Fruit fly (Drosophila melanogaster): ENCODE results near the gene CG44098.

Gene CG44098

dm6 chr3R:4809944-4810653, 37.1 kb upstream of the CG44098 start (continued):
- TF ChIP-seq jumu (GFP tag; optimal IDR thresholded peaks at IDR 0.05) (no peak), CrebB (tag; optimal IDR thresholded peaks at IDR 0.05) (peak; percentile 23), Usf (GFP tag; optimal IDR thresholded peaks at IDR 0.05) (no peak), CG6272 (GFP tag; IDR thresholded peaks at IDR 0.05) (no peak), z (GFP tag; IDR thresholded peaks at IDR 0.05) (peak; percentile 97), CG8924 (tag; optimal IDR thresholded peaks at IDR 0.05) (peak; percentile 56), D (optimal IDR thresholded peaks at IDR 0.05) (no peak), D (GFP tag; optimal IDR thresholded peaks at IDR 0.05) (no peak), sug (tag; optimal IDR thresholded peaks at IDR 0.05) (peak; percentile 63), gce (GFP tag; IDR thresholded peaks at IDR 0.05) (peak; percentile 14; the same call in 1 of the 3 replicates), Dll (GFP tag; IDR thresholded peaks at IDR 0.05; ENCODE audit: partially characterized antibody) (0 out of 4 replicates have a peak, but pooled peaks have one; percentile 18), Deaf1 (tag; optimal IDR thresholded peaks at IDR 0.05) (peak; percentile 87), CG2889 (GFP tag; IDR thresholded peaks at IDR 0.05) (no peak), CG12769 (tag; optimal IDR thresholded peaks at IDR 0.05) (peak; percentile 51), pan (optimal IDR thresholded peaks at IDR 0.05) (no peak), pan (GFP tag; optimal IDR thresholded peaks at IDR 0.05 in 1 of 2, IDR thresholded peaks at IDR 0.05 in 1 of 2) (peak in 1 of 2 experiments; percentile 10), CG13894 (tag; optimal IDR thresholded peaks at IDR 0.05) (peak; percentile 49), amos (GFP tag; IDR thresholded peaks at IDR 0.05; ENCODE audit: partially characterized antibody) (peak; percentile 30; the same call in 1 of the 2 replicates), crp (GFP tag; optimal IDR thresholded peaks at IDR 0.05) (peak in 1 of 2 experiments; percentile 20), lbe (GFP tag; optimal IDR thresholded peaks at IDR 0.05) (peak; percentile 75), CG3163 (GFP tag; optimal IDR thresholded peaks at IDR 0.05) (peak; percentile 29), CG10147 (GFP tag; optimal IDR thresholded peaks at IDR 0.05) (peak; percentile 6), slou (GFP tag; optimal IDR thresholded peaks at IDR 0.05) (no peak), CG9932 (GFP tag; IDR thresholded peaks at IDR 0.05) (no peak), zfh1 (GFP tag; IDR thresholded peaks at IDR 0.05) (no peak), CG9797 (GFP tag; optimal IDR thresholded peaks at IDR 0.05) (no peak), CG6854 (GFP tag; optimal IDR thresholded peaks at IDR 0.05) (peak; percentile 9), CG7987 (GFP tag; optimal IDR thresholded peaks at IDR 0.05) (peak; percentile 31), CG13296 (GFP tag; optimal IDR thresholded peaks at IDR 0.05) (peak; percentile 3), CG12155 (GFP tag; optimal IDR thresholded peaks at IDR 0.05) (peak; percentile 57), sr (GFP tag; IDR thresholded peaks at IDR 0.05) (no peak), Trl (optimal IDR thresholded peaks at IDR 0.05) (peak; percentile 26 to 48), Trl (GFP tag; optimal IDR thresholded peaks at IDR 0.05) (no peak), Fer1 (GFP tag; optimal IDR thresholded peaks at IDR 0.05) (peak; percentile 41), kni (GFP tag; optimal IDR thresholded peaks at IDR 0.05) (peak; percentile 79), bbx (GFP tag; IDR thresholded peaks at IDR 0.05; ENCODE audit: partially characterized antibody) (peak; percentile 24; the same call in 1 of the 2 replicates), pfk (GFP tag; optimal IDR thresholded peaks at IDR 0.05) (peak; percentile 7), rib (GFP tag; IDR thresholded peaks at IDR 0.05) (0 out of 2 replicates have a peak, but pooled peaks have one; percentile 43), Adf1 (GFP tag; IDR thresholded peaks at IDR 0.05) (peak; percentile 25; the same call in 1 of the 2 replicates), Bgb (GFP tag; IDR thresholded peaks at IDR 0.05; ENCODE audit: partially characterized antibody) (peak; percentile 28; the same call in 1 of the 2 replicates), CG34422 (GFP tag; IDR thresholded peaks at IDR 0.05) (0 out of 3 replicates have a peak, but pooled peaks have one; percentile 40), mirr (GFP tag; optimal IDR thresholded peaks at IDR 0.05) (peak; percentile 24), cg (GFP tag; optimal IDR thresholded peaks at IDR 0.05) (peak; percentile 93), CG43689 (GFP tag; IDR thresholded peaks at IDR 0.05) (no peak), CG2199 (GFP tag; IDR thresholded peaks at IDR 0.05) (0 out of 3 replicates have a peak, but pooled peaks have one; percentile 49), aop (GFP tag; IDR thresholded peaks at IDR 0.05) (peak; percentile 75; the same call in 1 of the 2 replicates), crol (GFP tag; IDR thresholded peaks at IDR 0.05) (peak; percentile 96), Hmr (GFP tag; optimal IDR thresholded peaks at IDR 0.05) (peak; percentile 13), CG34224 (GFP tag; IDR thresholded peaks at IDR 0.05; ENCODE audit: partially characterized antibody) (0 out of 3 replicates have a peak, but pooled peaks have one; percentile 25)
